Fruit fly (Drosophila melanogaster) whole organism, embryonic: ENCODE measurements around the gene mh.

Source experiments
- Awh ChIP-seq: fragments of 200-800 bp; sonication (Bioruptor generic); IDR thresholded peaks from 2 replicates; pipeline ENCODE4, ENCODE4 v1.3.6; 2022; ENCODE audit warnings: missing biosample characterization, missing genetic modification characterization
- CG10462 ChIP-seq: fragments of 200-800 bp; sonication (Bioruptor generic); optimal IDR thresholded peaks from 2 replicates; lab custom pipeline; 2016; ENCODE audit warnings: missing biosample characterization, missing genetic modification characterization
- CG1233 ChIP-seq: fragments of 200-800 bp; sonication (Bioruptor generic); optimal IDR thresholded peaks from 4 replicates; lab custom pipeline; 2018; ENCODE audit warnings: missing biosample characterization, mild to moderate bottlenecking, missing genetic modification characterization
- CG12391 ChIP-seq: fragments of 200-800 bp; sonication (Bioruptor generic); optimal IDR thresholded peaks from 3 replicates; lab custom pipeline; 2018; ENCODE audit warnings: missing biosample characterization, mild to moderate bottlenecking, missing genetic modification characterization, moderate library complexity
- CG14441 ChIP-seq: fragments of 200-800 bp; sonication (Bioruptor generic); IDR thresholded peaks from 2 replicates; pipeline ENCODE4 v1.3.6; 2022; ENCODE audit warnings: missing biosample characterization, missing genetic modification characterization
- CG14667 ChIP-seq: fragments of 200-800 bp; sonication (Bioruptor generic); IDR thresholded peaks from 2 replicates; pipeline ENCODE4 v1.3.6; 2022; ENCODE audit warnings: missing biosample characterization, missing genetic modification characterization
- CG15479 ChIP-seq: fragments of 200-800 bp; sonication (Bioruptor generic); optimal IDR thresholded peaks from 3 replicates; lab custom pipeline; 2019; ENCODE audit warnings: missing biosample characterization, mild to moderate bottlenecking, missing genetic modification characterization, moderate library complexity
- CG17186 ChIP-seq: fragments of 200-800 bp; sonication (Bioruptor generic); optimal IDR thresholded peaks from 3 replicates; lab custom pipeline; 2017; ENCODE audit warnings: missing biosample characterization, missing genetic modification reagents, missing genetic modification characterization
- CG17912 ChIP-seq: fragments of 200-800 bp; sonication (Bioruptor generic); optimal IDR thresholded peaks from 2 replicates; lab custom pipeline; 2018; ENCODE audit warnings: missing biosample characterization, mild to moderate bottlenecking, missing genetic modification characterization
- CG18476 ChIP-seq: fragments of 200-800 bp; sonication (Bioruptor generic); optimal IDR thresholded peaks from 2 replicates; lab custom pipeline; 2016; ENCODE audit warnings: missing biosample characterization, mild to moderate bottlenecking, missing genetic modification characterization
- CG2199 ChIP-seq: fragments of 200-800 bp; sonication (Bioruptor generic); IDR thresholded peaks from 3 replicates; pipeline ENCODE4 v1.3.6; 2022; ENCODE audit warnings: missing biosample characterization, missing genetic modification characterization
- CG31441 ChIP-seq: fragments of 200-800 bp; sonication (Bioruptor generic); IDR thresholded peaks from 2 replicates; pipeline ENCODE4 v1.3.6; 2022; ENCODE audit warnings: missing biosample characterization, missing genetic modification characterization
- CG4282 ChIP-seq: fragments of 200-800 bp; sonication (Bioruptor generic); optimal IDR thresholded peaks from 2 replicates; lab custom pipeline; 2016; ENCODE audit warnings: missing biosample characterization, missing genetic modification characterization
- CG4360 ChIP-seq: fragments of 200-800 bp; sonication (Bioruptor generic); IDR thresholded peaks from 2 replicates; pipeline ENCODE4 v1.3.6; 2022; ENCODE audit warnings: missing biosample characterization, missing genetic modification characterization
- CG4424 ChIP-seq: fragments of 200-800 bp; sonication (Bioruptor generic); optimal IDR thresholded peaks from 3 replicates; lab custom pipeline; 2016; ENCODE audit warnings: missing biosample characterization, missing genetic modification characterization
- CG4707 ChIP-seq: fragments of 200-800 bp; sonication (Bioruptor generic); optimal IDR thresholded peaks from 2 replicates; lab custom pipeline; 2018; ENCODE audit warnings: missing biosample characterization, mild to moderate bottlenecking, missing genetic modification characterization, moderate library complexity
- CG6854 ChIP-seq: fragments of 200-800 bp; sonication (Bioruptor generic); optimal IDR thresholded peaks from 3 replicates; lab custom pipeline; 2017; ENCODE audit warnings: missing biosample characterization, mild to moderate bottlenecking, missing genetic modification characterization
- CG7372 ChIP-seq: fragments of 200-800 bp; sonication (Bioruptor generic); IDR thresholded peaks from 2 replicates; pipeline ENCODE4 v1.3.6; 2022; ENCODE audit warnings: missing biosample characterization, missing genetic modification characterization
- CG7745 ChIP-seq: fragments of 200-800 bp; sonication (Bioruptor generic); optimal IDR thresholded peaks from 2 replicates; lab custom pipeline; 2018; ENCODE audit warnings: missing biosample characterization, mild to moderate bottlenecking, missing genetic modification characterization, moderate library complexity
- CG8089 ChIP-seq: fragments of 200-800 bp; sonication (Bioruptor generic); optimal IDR thresholded peaks from 3 replicates; lab custom pipeline; 2016; ENCODE audit warnings: missing biosample characterization, missing genetic modification characterization
- CG9727 ChIP-seq: fragments of 200-800 bp; sonication (Bioruptor generic); optimal IDR thresholded peaks from 3 replicates; lab custom pipeline; 2017; ENCODE audit warnings: missing biosample characterization, mild to moderate bottlenecking, missing genetic modification characterization
- Dbx ChIP-seq: fragments of 200-800 bp; sonication (Bioruptor generic); IDR thresholded peaks from 3 replicates; pipeline ENCODE4 v1.3.6; 2022; ENCODE audit warnings: missing biosample characterization, missing genetic modification characterization
- Deaf1 ChIP-seq: fragments of 200-800 bp; optimal IDR thresholded peaks from 3 replicates; lab custom pipeline; 2019; ENCODE audit warnings: missing biosample characterization, mild to moderate bottlenecking, missing genetic modification characterization, moderate library complexity
- Eip74EF ChIP-seq, 2 experiments: fragments of 200-800 bp in 1 of 2; fragments of >200 bp in 1 of 2; sonication (Bioruptor generic) in 1 of 2; optimal IDR thresholded peaks; 2 replicates each; lab custom pipeline; 2017 to 2019; ENCODE audit warnings: missing biosample characterization in 2 of 2, missing genetic modification characterization in 2 of 2, mild to moderate bottlenecking in 1 of 2, moderate library complexity in 1 of 2
- Elba2 ChIP-seq: fragments of 200-800 bp; sonication (Bioruptor generic); optimal IDR thresholded peaks from 3 replicates; lab custom pipeline; 2016; ENCODE audit warnings: missing biosample characterization, missing genetic modification characterization
- HLHmδ ChIP-seq: fragments of 200-800 bp; sonication (Bioruptor generic); optimal IDR thresholded peaks from 2 replicates; lab custom pipeline; 2018; ENCODE audit warnings: missing biosample characterization, mild to moderate bottlenecking, missing genetic modification characterization, moderate library complexity
- HmgD ChIP-seq: fragments of 200-800 bp; sonication (Bioruptor generic); optimal IDR thresholded peaks from 3 replicates; lab custom pipeline; 2016; ENCODE audit warnings: missing biosample characterization, missing genetic modification characterization
- Lhr ChIP-seq: fragments of 200-800 bp; sonication (Bioruptor generic); optimal IDR thresholded peaks from 3 replicates; lab custom pipeline; 2017; ENCODE audit warnings: mild to moderate bottlenecking, missing biosample characterization, missing genetic modification reagents, missing genetic modification characterization
- Max ChIP-seq: fragments of 200-800 bp; sonication (Bioruptor generic); optimal IDR thresholded peaks from 2 replicates; lab custom pipeline; 2016; ENCODE audit warnings: missing biosample characterization, mild to moderate bottlenecking, missing genetic modification characterization
- Myb ChIP-seq: fragments of 200-800 bp; sonication (Bioruptor generic); optimal IDR thresholded peaks from 2 replicates; lab custom pipeline; 2016; ENCODE audit warnings: missing biosample characterization, missing genetic modification characterization
- NC2β ChIP-seq: fragments of 200-800 bp; sonication (Bioruptor generic); optimal IDR thresholded peaks from 2 replicates; lab custom pipeline; 2016; ENCODE audit warnings: missing biosample characterization, missing genetic modification characterization
- Oli ChIP-seq: fragments of 200-800 bp; sonication (Bioruptor generic); optimal IDR thresholded peaks from 2 replicates; lab custom pipeline; 2018; ENCODE audit warnings: missing biosample characterization, mild to moderate bottlenecking, missing genetic modification characterization, moderate library complexity
- PHDP ChIP-seq: fragments of 200-800 bp; sonication (Bioruptor generic); optimal IDR thresholded peaks from 3 replicates; lab custom pipeline; 2018; ENCODE audit warnings: missing biosample characterization, mild to moderate bottlenecking, missing genetic modification characterization, moderate library complexity
- Pdp1 ChIP-seq, 2 experiments: fragments of 200-800 bp; sonication (Bioruptor generic); optimal IDR thresholded peaks; 3 replicates each; lab custom pipeline; 2016; ENCODE audit warnings: missing biosample characterization in 2 of 2, missing genetic modification characterization in 2 of 2, mild to moderate bottlenecking in 1 of 2, moderate library complexity in 1 of 2
- Vsx1 ChIP-seq: fragments of 200-800 bp; sonication (Bioruptor generic); optimal IDR thresholded peaks from 2 replicates; lab custom pipeline; 2017; ENCODE audit warnings: missing biosample characterization, mild to moderate bottlenecking, missing genetic modification characterization, missing genetic modification reagents
- Xrp1 ChIP-seq: fragments of 200-800 bp; sonication (Bioruptor generic); IDR thresholded peaks from 2 replicates; pipeline ENCODE4 v1.3.6; 2022; ENCODE audit warnings: missing biosample characterization, missing genetic modification characterization
- ac ChIP-seq: fragments of 200-800 bp; sonication (Bioruptor generic); optimal IDR thresholded peaks from 3 replicates; lab custom pipeline; 2017; ENCODE audit warnings: missing biosample characterization, mild to moderate bottlenecking, missing genetic modification characterization
- amos ChIP-seq: fragments of 200-800 bp; sonication (Bioruptor generic); IDR thresholded peaks from 2 replicates; pipeline ENCODE4 v1.3.6; 2022; ENCODE audit warnings: missing biosample characterization, missing genetic modification characterization; ENCODE audit not compliant: partially characterized antibody
- caup ChIP-seq: fragments of 200-800 bp; sonication (Bioruptor generic); optimal IDR thresholded peaks from 3 replicates; lab custom pipeline; 2017; ENCODE audit warnings: missing biosample characterization, mild to moderate bottlenecking, missing genetic modification characterization, moderate library complexity; ENCODE audit not compliant: severe bottlenecking
- emc ChIP-seq: fragments of 200-800 bp; sonication (Bioruptor generic); optimal IDR thresholded peaks from 2 replicates; lab custom pipeline; 2016; ENCODE audit warnings: missing biosample characterization, missing genetic modification characterization
- hbn ChIP-seq: fragments of 200-800 bp; sonication (Bioruptor generic); IDR thresholded peaks from 2 replicates; pipeline ENCODE4 v1.3.6; 2022; ENCODE audit warnings: missing biosample characterization, missing genetic modification characterization; ENCODE audit not compliant: partially characterized antibody
- kah ChIP-seq: fragments of 200-800 bp; sonication (Bioruptor generic); optimal IDR thresholded peaks from 2 replicates; lab custom pipeline; 2018; ENCODE audit warnings: missing biosample characterization, mild to moderate bottlenecking, missing genetic modification characterization
- kni ChIP-seq: fragments of 200-800 bp; sonication (Bioruptor generic); optimal IDR thresholded peaks from 3 replicates; lab custom pipeline; 2017; ENCODE audit warnings: mild to moderate bottlenecking, missing biosample characterization, missing genetic modification reagents, missing genetic modification characterization
- knrl ChIP-seq: fragments of 200-800 bp; sonication (Bioruptor generic); IDR thresholded peaks from 3 replicates; pipeline ENCODE4 v1.3.6; 2022; ENCODE audit warnings: missing biosample characterization, missing genetic modification characterization; ENCODE audit not compliant: partially characterized antibody
- lmd ChIP-seq: fragments of 200-800 bp; sonication (Bioruptor generic); IDR thresholded peaks from 2 replicates; pipeline ENCODE4 v1.3.6; 2022; ENCODE audit warnings: missing biosample characterization, missing genetic modification characterization
- pb ChIP-seq: fragments of 200-800 bp; sonication (Bioruptor generic); optimal IDR thresholded peaks from 3 replicates; lab custom pipeline; 2016; ENCODE audit warnings: missing biosample characterization, missing genetic modification characterization
- prd ChIP-seq, 3 experiments: fragments of >200 bp in 2 of 3; fragments of 200-800 bp in 1 of 3; sonication (Bioruptor generic) in 1 of 3; optimal IDR thresholded peaks in 2 of 3; IDR thresholded peaks in 1 of 3; 2 replicates in 2 of 3; 3 replicates in 1 of 3; pipeline versions ENCODE4 v1.3.6 to Lab custom; 2017 to 2022; ENCODE audit warnings: missing biosample characterization in 1 of 3, missing genetic modification characterization in 1 of 3
- pros ChIP-seq: fragments of 200-800 bp; sonication (Bioruptor generic); optimal IDR thresholded peaks from 3 replicates; lab custom pipeline; 2019; ENCODE audit warnings: missing biosample characterization, mild to moderate bottlenecking, missing genetic modification characterization, moderate library complexity
- sima ChIP-seq: fragments of 200-800 bp; sonication (Bioruptor generic); optimal IDR thresholded peaks from 2 replicates; lab custom pipeline; 2016; ENCODE audit warnings: missing biosample characterization, missing genetic modification characterization
- tna ChIP-seq: fragments of 200-800 bp; sonication (Bioruptor generic); IDR thresholded peaks from 2 replicates; pipeline ENCODE4 v1.3.6; 2022; ENCODE audit warnings: missing biosample characterization, missing genetic modification characterization; ENCODE audit not compliant: partially characterized antibody

The mh gene

DNA sequence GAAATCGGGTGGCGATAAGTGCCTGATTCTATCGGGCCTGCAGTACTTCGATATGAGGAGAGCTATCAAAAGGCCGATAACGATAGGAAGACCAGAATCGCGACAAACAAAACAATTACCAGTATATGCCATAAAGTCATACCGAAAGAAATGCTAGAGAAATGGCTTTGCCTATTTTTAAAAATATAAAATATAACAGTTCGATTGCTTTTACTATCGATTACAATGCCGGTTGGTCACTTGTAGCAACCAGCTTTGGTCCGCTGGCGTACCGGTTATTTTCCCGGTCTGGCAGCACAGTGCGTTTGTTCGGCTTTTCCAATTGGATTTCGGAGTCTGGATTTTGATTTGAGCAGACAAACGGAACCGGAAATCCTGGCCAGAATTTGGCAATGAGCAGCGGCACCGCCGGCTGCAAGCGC is 12.8 kb downstream of the mh start, which contains the start of the genes shtd, CG6294 and CG6299 (continued):
- TF ChIP-seq CG2199 (no peak), CG4707 (GFP tag; lab: Kevin White, UChicago) (no peak), CG4424 (GFP tag; lab: Kevin White, UChicago) (no peak), Xrp1 (GFP tag; lab: Robert Waterston, UW) (no peak), CG14441 (GFP tag; lab: Robert Waterston, UW) (no peak), CG1233 (GFP tag; lab: Kevin White, UChicago) (no peak), emc (GFP tag; lab: Kevin White, UChicago) (no peak), CG7745 (tag; lab: Kevin White, UChicago) (no peak), CG9727 (GFP tag; lab: Kevin White, UChicago) (peak; percentile 27), caup (no peak), Myb (GFP tag; lab: Kevin White, UChicago) (peak; percentile 76), Pdp1 (GFP tag; optimal IDR thresholded peaks at IDR 0.05; lab: Kevin White, UChicago) (peak in 1 of 2 experiments; percentile 21), Eip74EF (GFP tag; optimal IDR thresholded peaks at IDR 0.05; lab: Kevin White, UChicago) (no peak), HLHmδ (GFP tag; lab: Kevin White, UChicago) (no peak), Lhr (GFP tag; lab: Kevin White, UChicago) (peak; percentile 47), Awh (GFP tag; lab: Robert Waterston, UW) (no peak), prd (optimal IDR thresholded peaks at IDR 0.05; lab: Kevin White, UChicago) (no peak), prd (GFP tag; IDR thresholded peaks at IDR 0.05; lab: Robert Waterston, UW) (no peak), Oli (tag; lab: Kevin White, UChicago) (no peak), CG12391 (tag; lab: Kevin White, UChicago) (peak; percentile 36), sima (no peak), CG17186 (GFP tag; lab: Kevin White, UChicago) (peak; percentile 9), amos (GFP tag; lab: Robert Waterston, UW) (peak; percentile 84), Vsx1 (GFP tag; lab: Kevin White, UChicago) (no peak), CG8089 (GFP tag; lab: Kevin White, UChicago) (no peak), CG17912 (no peak), kah (GFP tag; lab: Kevin White, UChicago) (no peak), CG15479 (GFP tag; lab: Kevin White, UChicago) (peak; percentile 38), CG14667 (GFP tag; lab: Robert Waterston, UW) (no peak), CG18476 (GFP tag; lab: Kevin White, UChicago) (peak; percentile 6), lmd (no peak), knrl (GFP tag; lab: Robert Waterston, UW) (peak; percentile 86), tna (GFP tag; lab: Robert Waterston, UW) (peak; percentile 99), kni (no peak), Dbx (GFP tag; lab: Robert Waterston, UW) (0 out of 3 replicates have a peak, but pooled peaks have one; percentile 13), CG4282 (GFP tag; lab: Kevin White, UChicago) (no peak), ac (GFP tag; lab: Kevin White, UChicago) (no peak), HmgD (GFP tag; lab: Kevin White, UChicago) (no peak), Max (GFP tag; lab: Kevin White, UChicago) (peak; percentile 25), CG6854 (GFP tag; lab: Kevin White, UChicago) (no peak), PHDP (tag; lab: Kevin White, UChicago) (no peak), Elba2 (GFP tag; lab: Kevin White, UChicago) (peak; percentile 54), NC2β (GFP tag; lab: Kevin White, UChicago) (no peak), CG4360 (no peak), CG31441 (no peak), Deaf1 (tag; lab: Kevin White, UChicago) (peak; percentile 55), CG7372 (no peak), CG10462 (GFP tag; lab: Kevin White, UChicago) (no peak), pros (GFP tag; lab: Kevin White, UChicago) (no peak), hbn (peak; percentile 79), pb (GFP tag; lab: Kevin White, UChicago) (no peak)
